Worm (Caenorhabditis elegans) whole organism, L3 larva: ENCODE data around the gene irld-51.

Source experiments
- R02D3.7 ChIP-seq: fragments of 150-350 bp; optimal IDR thresholded peaks from 2 replicates; lab custom pipeline; 2014; ENCODE audit warnings: missing biosample characterization, missing genetic modification characterization
- mdl-1 ChIP-seq: fragments of 150-350 bp; optimal IDR thresholded peaks from 2 replicates; lab custom pipeline; 2014; ENCODE audit warnings: missing biosample characterization, missing genetic modification characterization
- nhr-237 ChIP-seq: fragments of 150-350 bp; optimal IDR thresholded peaks from 2 replicates; lab custom pipeline; 2014; ENCODE audit warnings: missing biosample characterization, missing genetic modification characterization
- pha-4 ChIP-seq: fragments of 150-350 bp; optimal IDR thresholded peaks from 2 replicates; lab custom pipeline; 2014; ENCODE audit warnings: missing biosample characterization, missing genetic modification reagents, missing genetic modification characterization
- snpc-4 ChIP-seq: fragments of 150-350 bp; optimal IDR thresholded peaks from 2 replicates; lab custom pipeline; 2014; ENCODE audit warnings: missing biosample characterization, missing genetic modification characterization
- zag-1 ChIP-seq: fragments of 150-350 bp; optimal IDR thresholded peaks from 2 replicates; lab custom pipeline; 2014; ENCODE audit warnings: missing biosample characterization, missing genetic modification characterization

DNA sequence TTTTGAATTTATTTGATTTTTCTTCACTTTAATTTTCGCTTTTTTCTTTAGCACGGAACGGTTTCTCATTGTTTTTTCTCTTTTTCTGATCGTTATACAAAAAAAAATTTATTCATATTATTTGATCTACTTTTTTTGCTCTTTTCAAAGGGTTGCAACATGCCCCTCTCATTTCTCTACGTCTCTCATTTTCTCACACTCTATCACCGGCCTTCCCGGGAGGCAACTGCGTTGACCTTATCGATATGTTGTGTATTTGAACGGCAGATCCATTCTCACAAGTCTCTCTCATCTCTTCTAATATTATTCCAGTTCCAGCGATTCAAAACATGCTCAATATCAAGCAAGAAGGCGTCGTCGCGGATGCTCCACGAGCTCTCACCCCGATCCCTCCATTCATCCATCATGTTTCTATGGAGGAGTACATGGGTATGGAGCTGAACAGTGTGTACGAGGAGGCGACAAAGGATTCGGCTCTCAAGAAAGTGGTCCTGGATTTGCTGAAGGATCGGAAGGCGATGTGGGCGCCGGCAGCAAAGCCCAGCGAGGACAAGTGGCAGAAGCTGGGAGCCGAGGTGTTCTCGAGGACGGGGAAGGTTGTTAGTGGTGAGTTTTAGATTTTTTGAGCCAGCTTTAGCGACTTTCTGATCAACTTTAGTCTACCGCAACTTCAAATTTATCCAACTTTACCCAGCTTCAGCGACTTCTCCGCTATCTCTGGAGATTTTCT, 48.2 kb upstream of the irld-51 start, which contains the start of gene lido-9:
- TF ChIP-seq nhr-237 (tag; lab: Kevin White, UChicago) (no peak), snpc-4 (no peak), pha-4 (tag; lab: Kevin White, UChicago) (no peak), R02D3.7 (tag; lab: Kevin White, UChicago) (no peak), mdl-1 (tag; lab: Kevin White, UChicago) (no peak), zag-1 (tag; lab: Kevin White, UChicago) (no peak)
